Worm (Caenorhabditis elegans) whole organism, young adult: ENCODE measurements around the gene srsx-18.
A peak's percentile ranks its signal among the peaks of the same experiment; 100 is the strongest.

Experiments used
- F37B4.10 ChIP-seq: fragments of 200-800 bp; sonication (Bioruptor generic); IDR thresholded peaks from 2 replicates; pipeline ENCODE4 v1.3.6; 2022; ENCODE audit warnings: missing genetic modification characterization, missing compliant biosample characterization
- K12H6.12 ChIP-seq: fragments of 200-800 bp; sonication (Bioruptor generic); optimal IDR thresholded peaks from 2 replicates; lab custom pipeline; 2018; ENCODE audit warnings: mild to moderate bottlenecking, missing genetic modification characterization, missing compliant biosample characterization
- Y79H2A.3 ChIP-seq: fragments of 200-800 bp; sonication (Bioruptor generic); conservative IDR thresholded peaks from 2 replicates; pipeline ENCODE4 v1.3.6; 2022; ENCODE audit warnings: missing genetic modification reagents, missing genetic modification characterization, missing compliant biosample characterization
- cebp-1 ChIP-seq, 2 experiments: fragments of 200-800 bp in 1 of 2; sonication (Bioruptor generic) in 1 of 2; sonication (generic microtip) in 1 of 2; IDR thresholded peaks in 1 of 2; optimal IDR thresholded peaks in 1 of 2; 2 replicates each; pipeline versions ENCODE4 v1.3.6 to Lab custom; 2017 to 2022; ENCODE audit warnings: missing compliant biosample characterization in 2 of 2, missing genetic modification characterization in 2 of 2, mild to moderate bottlenecking in 1 of 2, missing genetic modification reagents in 1 of 2, moderate library complexity in 1 of 2
- dpff-1 ChIP-seq: sonication (generic microtip); optimal IDR thresholded peaks from 2 replicates; lab custom pipeline; 2017; ENCODE audit warnings: mild to moderate bottlenecking, missing genetic modification characterization, missing compliant biosample characterization
- lin-40 ChIP-seq: sonication (generic microtip); optimal IDR thresholded peaks from 2 replicates; lab custom pipeline; 2016; ENCODE audit warnings: missing genetic modification characterization, mild to moderate bottlenecking, missing compliant biosample characterization, missing genotype, missing genetic modification reagents
- lsl-1 ChIP-seq: fragments of 200-800 bp; sonication (Bioruptor generic); optimal IDR thresholded peaks from 2 replicates; lab custom pipeline; 2018; ENCODE audit warnings: mild to moderate bottlenecking, missing genetic modification characterization, moderate library complexity, missing compliant biosample characterization
- nfya-1 ChIP-seq: sonication (generic microtip); optimal IDR thresholded peaks from 2 replicates; lab custom pipeline; 2017; ENCODE audit warnings: antibody characterized with exemption, missing compliant biosample characterization, missing genetic modification characterization, borderline replicate concordance; ENCODE audit not compliant: insufficient read depth
- rpc-1 ChIP-seq, 2 experiments: fragments of 150-350 bp in 1 of 2; sonication (generic microtip) in 1 of 2; optimal IDR thresholded peaks; 2 replicates each; lab custom pipeline; 2014 to 2018; ENCODE audit warnings: missing biosample characterization in 1 of 2, missing genetic modification characterization in 1 of 2, missing genetic modification reagents in 1 of 2, missing genotype in 1 of 2
- sdz-38 ChIP-seq: sonication (generic microtip); optimal IDR thresholded peaks from 2 replicates; lab custom pipeline; 2016; ENCODE audit warnings: missing genotype, missing genetic modification characterization, missing compliant biosample characterization
- tlf-1 ChIP-seq: fragments of 200-800 bp; sonication (Bioruptor generic); optimal IDR thresholded peaks from 2 replicates; lab custom pipeline; 2018; ENCODE audit warnings: mild to moderate bottlenecking, missing genetic modification characterization, missing compliant biosample characterization

- TF ChIP-seq lin-40 (tag; lab: Kevin White, UChicago) (no peak), Y79H2A.3 (GFP tag; lab: Robert Waterston, UW) (no peak), dpff-1 (tag; lab: Kevin White, UChicago) (no peak), sdz-38 (no peak), nfya-1 (tag; lab: Kevin White, UChicago) (no peak), F37B4.10 (GFP tag; lab: Robert Waterston, UW) (no peak), lsl-1 (GFP tag; lab: Kevin White, UChicago) (no peak), rpc-1 (optimal IDR thresholded peaks at IDR 0.05; lab: Kevin White, UChicago) (no peak), rpc-1 (tag; optimal IDR thresholded peaks at IDR 0.05; lab: Kevin White, UChicago) (no peak), cebp-1 (GFP tag; IDR thresholded peaks at IDR 0.05; lab: Robert Waterston, UW) (no peak), cebp-1 (tag; optimal IDR thresholded peaks at IDR 0.05; lab: Kevin White, UChicago) (no peak), tlf-1 (GFP tag; lab: Kevin White, UChicago) (no peak), K12H6.12 (tag; lab: Kevin White, UChicago) (peak; percentile 13)
These were observed 42.4 kb downstream of the srsx-18 start for ce11 chrV:5964658-5965178.
